Fruit fly (Drosophila melanogaster) whole organism, embryonic: ENCODE data around the gene Snr1.

ENCODE experiments used
- Abd-B ChIP-seq: fragments of 200-800 bp; sonication (Bioruptor generic); optimal IDR thresholded peaks from 2 replicates; lab custom pipeline; 2018; ENCODE audit warnings: missing biosample characterization, mild to moderate bottlenecking, missing genetic modification characterization, moderate library complexity
- Aef1 ChIP-seq: fragments of 200-800 bp; sonication (Bioruptor generic); IDR thresholded peaks from 3 replicates; pipeline ENCODE4 v1.3.6; 2022; ENCODE audit warnings: missing biosample characterization, missing genetic modification characterization
- Bdp1 ChIP-seq: fragments of 200-800 bp; sonication (Bioruptor generic); optimal IDR thresholded peaks from 3 replicates; lab custom pipeline; 2016; ENCODE audit warnings: missing biosample characterization, missing genetic modification characterization
- CG10565 ChIP-seq: fragments of 200-800 bp; sonication (Bioruptor generic); optimal IDR thresholded peaks from 3 replicates; lab custom pipeline; 2016; ENCODE audit warnings: missing biosample characterization, mild to moderate bottlenecking, missing genetic modification characterization
- CG10979 ChIP-seq: fragments of 200-800 bp; sonication (Bioruptor generic); optimal IDR thresholded peaks from 2 replicates; lab custom pipeline; 2018; ENCODE audit warnings: missing biosample characterization, mild to moderate bottlenecking, missing genetic modification characterization, moderate library complexity
- CG11085 ChIP-seq: fragments of 200-800 bp; sonication (Bioruptor generic); IDR thresholded peaks from 2 replicates; pipeline ENCODE4 v1.3.6; 2022; ENCODE audit warnings: missing biosample characterization, missing genetic modification characterization
- CG14050 ChIP-seq: fragments of 200-800 bp; sonication (Bioruptor generic); IDR thresholded peaks from 3 replicates; pipeline ENCODE4 v1.3.6; 2022; ENCODE audit warnings: missing biosample characterization, missing genetic modification characterization
- CG14441 ChIP-seq: fragments of 200-800 bp; sonication (Bioruptor generic); IDR thresholded peaks from 2 replicates; pipeline ENCODE4 v1.3.6; 2022; ENCODE audit warnings: missing biosample characterization, missing genetic modification characterization
- CG15514 ChIP-seq: fragments of 200-800 bp; sonication (Bioruptor generic); optimal IDR thresholded peaks from 3 replicates; lab custom pipeline; 2017; ENCODE audit warnings: missing biosample characterization, missing genetic modification characterization, mild to moderate bottlenecking, moderate library complexity, missing genetic modification reagents
- CG1602 ChIP-seq: fragments of 200-800 bp; sonication (Bioruptor generic); optimal IDR thresholded peaks from 3 replicates; lab custom pipeline; 2016; ENCODE audit warnings: missing biosample characterization, missing genetic modification characterization
- CG16779 ChIP-seq: fragments of 200-800 bp; sonication (Bioruptor generic); IDR thresholded peaks from 2 replicates; pipeline ENCODE4 v1.3.6; 2022; ENCODE audit warnings: missing biosample characterization, missing genetic modification characterization
- CG18599 ChIP-seq: fragments of 200-800 bp; sonication (Bioruptor generic); optimal IDR thresholded peaks from 3 replicates; lab custom pipeline; 2017; ENCODE audit warnings: missing biosample characterization, missing genetic modification characterization, mild to moderate bottlenecking, moderate library complexity, missing genetic modification reagents
- CG2120 ChIP-seq: fragments of 200-800 bp; sonication (Bioruptor generic); optimal IDR thresholded peaks from 3 replicates; lab custom pipeline; 2016; ENCODE audit warnings: missing biosample characterization, missing genetic modification characterization
- CG2712 ChIP-seq: fragments of 200-800 bp; optimal IDR thresholded peaks from 3 replicates; lab custom pipeline; 2019; ENCODE audit warnings: missing biosample characterization, mild to moderate bottlenecking, missing genetic modification characterization, moderate library complexity
- CG31388 ChIP-seq: fragments of 200-800 bp; sonication (Bioruptor generic); optimal IDR thresholded peaks from 2 replicates; lab custom pipeline; 2016; ENCODE audit warnings: missing biosample characterization, missing genetic modification characterization
- CG32772 ChIP-seq: fragments of 200-800 bp; sonication (Bioruptor generic); IDR thresholded peaks from 2 replicates; pipeline ENCODE4 v1.3.6; 2022; ENCODE audit warnings: missing biosample characterization, missing genetic modification characterization
- CG3726 ChIP-seq: fragments of 200-800 bp; sonication (Bioruptor generic); IDR thresholded peaks from 3 replicates; pipeline ENCODE4, ENCODE4 v1.3.6; 2022; ENCODE audit warnings: missing biosample characterization, missing genetic modification characterization
- CG6254 ChIP-seq: fragments of 200-800 bp; sonication (Bioruptor generic); optimal IDR thresholded peaks from 3 replicates; lab custom pipeline; 2017; ENCODE audit warnings: mild to moderate bottlenecking, missing biosample characterization, missing genetic modification reagents, missing genetic modification characterization
- CG8290 ChIP-seq, 3 experiments: fragments of 200-800 bp; sonication (Bioruptor generic); optimal IDR thresholded peaks; 2 replicates each; lab custom pipeline; 2016 to 2019; ENCODE audit warnings: missing biosample characterization in 3 of 3, missing genetic modification characterization in 3 of 3, mild to moderate bottlenecking in 2 of 3, moderate library complexity in 1 of 3
- CG9876 ChIP-seq: fragments of 200-800 bp; sonication (Bioruptor generic); optimal IDR thresholded peaks from 2 replicates; lab custom pipeline; 2016; ENCODE audit warnings: missing biosample characterization, missing genetic modification characterization
- D19B ChIP-seq: fragments of 200-800 bp; sonication (Bioruptor generic); optimal IDR thresholded peaks from 2 replicates; lab custom pipeline; 2017; ENCODE audit warnings: missing biosample characterization, mild to moderate bottlenecking, missing genetic modification characterization
- Dip3 ChIP-seq: fragments of 200-800 bp; sonication (Bioruptor generic); optimal IDR thresholded peaks from 3 replicates; lab custom pipeline; 2016; ENCODE audit warnings: missing biosample characterization, missing genetic modification characterization
- Ets65A ChIP-seq: fragments of 200-800 bp; sonication (Bioruptor generic); peaks from one replicate; lab custom pipeline; 2016; ENCODE audit warnings: missing biosample characterization, missing genetic modification characterization
- Fer1 ChIP-seq: fragments of 200-800 bp; sonication (Bioruptor generic); optimal IDR thresholded peaks from 2 replicates; lab custom pipeline; 2017; ENCODE audit warnings: missing biosample characterization, mild to moderate bottlenecking, missing genetic modification characterization
- Gsc ChIP-seq: fragments of 200-800 bp; sonication (Bioruptor generic); IDR thresholded peaks from 2 replicates; pipeline ENCODE4 v1.3.6; 2022; ENCODE audit warnings: missing biosample characterization, missing genetic modification characterization
- Hand ChIP-seq: fragments of 200-800 bp; sonication (Bioruptor generic); optimal IDR thresholded peaks from 2 replicates; lab custom pipeline; 2017; ENCODE audit warnings: mild to moderate bottlenecking, missing biosample characterization, missing genetic modification reagents, missing genetic modification characterization
- Hr78 ChIP-seq, 2 experiments: fragments of 200-800 bp in 1 of 2; fragments of >200 bp in 1 of 2; sonication (Bioruptor generic) in 1 of 2; optimal IDR thresholded peaks; 2 replicates each; lab custom pipeline; 2017 to 2019; ENCODE audit warnings: missing biosample characterization in 2 of 2, missing genetic modification characterization in 2 of 2, mild to moderate bottlenecking in 1 of 2, moderate library complexity in 1 of 2
- Hsf ChIP-seq: fragments of 200-800 bp; sonication (Bioruptor generic); optimal IDR thresholded peaks from 3 replicates; lab custom pipeline; 2016; ENCODE audit warnings: missing biosample characterization, missing genetic modification characterization
- Lhr ChIP-seq: fragments of 200-800 bp; sonication (Bioruptor generic); optimal IDR thresholded peaks from 3 replicates; lab custom pipeline; 2017; ENCODE audit warnings: mild to moderate bottlenecking, missing biosample characterization, missing genetic modification reagents, missing genetic modification characterization
- Mad ChIP-seq: fragments of 200-800 bp; sonication (Bioruptor generic); optimal IDR thresholded peaks from 2 replicates; lab custom pipeline; 2016; ENCODE audit warnings: missing biosample characterization, missing genetic modification characterization
- Nf-YA ChIP-seq: fragments of 200-800 bp; sonication (Bioruptor generic); IDR thresholded peaks from 2 replicates; pipeline ENCODE4 v1.3.6; 2022; ENCODE audit warnings: missing biosample characterization, missing genetic modification characterization
- Ravus ChIP-seq: fragments of 200-800 bp; sonication (Bioruptor generic); IDR thresholded peaks from 2 replicates; pipeline ENCODE4 v1.3.6; 2022; ENCODE audit warnings: missing biosample characterization, missing genetic modification characterization
- Scr ChIP-seq: fragments of 200-800 bp; sonication (Bioruptor generic); IDR thresholded peaks from 2 replicates; pipeline ENCODE4 v1.3.6; 2022; ENCODE audit warnings: missing biosample characterization, missing genetic modification characterization; ENCODE audit not compliant: partially characterized antibody
- ase ChIP-seq: fragments of 200-800 bp; sonication (Bioruptor generic); IDR thresholded peaks from 3 replicates; pipeline ENCODE4 v1.3.6; 2022; ENCODE audit warnings: missing biosample characterization, missing genetic modification characterization
- danr ChIP-seq: fragments of 200-800 bp; sonication (Bioruptor generic); IDR thresholded peaks from 2 replicates; pipeline ENCODE4 v1.3.6; 2022; ENCODE audit warnings: missing biosample characterization, missing genetic modification characterization
- fu2 ChIP-seq: fragments of 200-800 bp; sonication (Bioruptor generic); optimal IDR thresholded peaks from 2 replicates; lab custom pipeline; 2016; ENCODE audit warnings: missing biosample characterization, missing genetic modification characterization
- inv ChIP-seq: fragments of 200-800 bp; sonication (Bioruptor generic); IDR thresholded peaks from 2 replicates; pipeline ENCODE4 v1.3.6; 2022; ENCODE audit warnings: missing biosample characterization, missing genetic modification characterization; ENCODE audit not compliant: partially characterized antibody
- mam ChIP-seq: fragments of 200-800 bp; sonication (Bioruptor generic); optimal IDR thresholded peaks from 3 replicates; lab custom pipeline; 2016; ENCODE audit warnings: missing biosample characterization, missing genetic modification characterization
- onecut ChIP-seq: fragments of 200-800 bp; sonication (Bioruptor generic); IDR thresholded peaks from 2 replicates; pipeline ENCODE4 v1.3.6; 2022; ENCODE audit warnings: missing biosample characterization, missing genetic modification characterization
- pfk ChIP-seq: fragments of 200-800 bp; sonication (Bioruptor generic); optimal IDR thresholded peaks from 2 replicates; lab custom pipeline; 2018; ENCODE audit warnings: missing biosample characterization, mild to moderate bottlenecking, missing genetic modification characterization, moderate library complexity
- psq ChIP-seq: fragments of 200-800 bp; sonication (Bioruptor generic); optimal IDR thresholded peaks from 2 replicates; lab custom pipeline; 2017; ENCODE audit warnings: missing biosample characterization, missing genetic modification characterization
- sens ChIP-seq: fragments of 200-800 bp; sonication (Bioruptor generic); peaks from one replicate; lab custom pipeline; 2016; ENCODE audit warnings: missing biosample characterization, missing genetic modification characterization
- stc ChIP-seq: fragments of 200-800 bp; sonication (Bioruptor generic); IDR thresholded peaks from 2 replicates; pipeline ENCODE4 v1.3.6; 2022; ENCODE audit warnings: missing biosample characterization, missing genetic modification characterization
- tll ChIP-seq, 2 experiments: fragments of 200-800 bp in 1 of 2; fragments of >200 bp in 1 of 2; sonication (Bioruptor generic) in 1 of 2; optimal IDR thresholded peaks; 2 replicates each; lab custom pipeline; 2017 to 2019; ENCODE audit warnings: missing biosample characterization in 2 of 2, missing genetic modification characterization in 2 of 2, mild to moderate bottlenecking in 1 of 2, moderate library complexity in 1 of 2
- tna ChIP-seq: fragments of 200-800 bp; sonication (Bioruptor generic); IDR thresholded peaks from 2 replicates; pipeline ENCODE4 v1.3.6; 2022; ENCODE audit warnings: missing biosample characterization, missing genetic modification characterization; ENCODE audit not compliant: partially characterized antibody
- unpg ChIP-seq: fragments of 200-800 bp; sonication (Bioruptor generic); optimal IDR thresholded peaks from 3 replicates; lab custom pipeline; 2018; ENCODE audit warnings: missing biosample characterization, mild to moderate bottlenecking, missing genetic modification characterization, moderate library complexity
- usp ChIP-seq: fragments of >200 bp; optimal IDR thresholded peaks from 2 replicates; lab custom pipeline; 2017; ENCODE audit warnings: missing biosample characterization, missing genetic modification characterization
- vnd ChIP-seq: fragments of 200-800 bp; sonication (Bioruptor generic); IDR thresholded peaks from 3 replicates; pipeline ENCODE4 v1.3.6; 2022; ENCODE audit warnings: missing biosample characterization, missing genetic modification characterization; ENCODE audit not compliant: partially characterized antibody

Gene Snr1

DNA sequence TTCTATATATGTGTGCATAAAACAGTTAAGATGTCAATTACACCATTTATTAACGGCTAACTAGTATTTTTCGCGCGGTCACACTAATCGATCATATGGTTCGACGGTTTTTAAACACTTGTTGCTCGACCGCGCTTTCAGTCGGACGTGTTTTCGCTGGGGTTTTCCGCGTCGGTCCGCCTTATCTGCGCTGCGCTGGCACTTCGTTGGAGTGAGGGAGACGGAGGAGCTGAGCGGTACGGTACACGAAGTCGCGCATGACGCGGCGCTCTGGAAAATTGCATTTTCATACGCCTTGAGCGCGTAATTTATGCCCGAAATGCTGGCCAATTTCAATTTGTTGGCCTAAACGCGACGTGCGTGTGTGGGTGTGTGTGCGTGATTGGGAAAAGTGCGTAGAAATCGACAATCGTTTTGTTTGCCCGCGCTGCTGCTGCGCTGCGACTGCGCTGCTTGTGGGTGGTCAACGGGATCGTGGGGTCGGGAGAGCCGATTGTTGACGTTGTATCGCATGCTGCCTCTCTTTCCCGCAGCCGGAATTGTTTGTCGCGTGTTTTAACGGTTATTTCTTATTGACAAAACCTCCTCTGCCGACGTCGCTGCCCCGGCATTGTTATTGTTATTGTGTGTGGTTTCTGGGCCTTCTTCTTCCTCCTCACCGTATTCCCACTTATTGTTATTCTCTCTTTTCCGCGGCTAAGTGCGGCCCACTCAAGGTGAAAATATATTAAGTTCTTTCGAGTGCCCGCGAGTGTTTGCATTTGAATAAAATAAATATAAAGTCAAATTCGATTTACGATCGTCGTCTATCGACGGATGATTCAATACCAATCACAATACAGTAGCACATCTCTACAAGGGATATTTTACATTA is 46.5 kb downstream of the Snr1 start, which contains the start of gene Itpr (continued):
- TF ChIP-seq unpg (GFP tag; lab: Kevin White, UChicago), result no peak
- no peak for TF ChIP-seq danr (GFP tag; lab: Robert Waterston, UW)
- no peak for TF ChIP-seq CG1602 (GFP tag; lab: Kevin White, UChicago)
- no peak for TF ChIP-seq ase (GFP tag; lab: Robert Waterston, UW)
- no peak for TF ChIP-seq mam
- no peak for TF ChIP-seq CG32772
- no peak for TF ChIP-seq Lhr (GFP tag; lab: Kevin White, UChicago)
- no peak for TF ChIP-seq CG2120 (GFP tag; lab: Kevin White, UChicago)
- TF ChIP-seq tna, result no peak; the same call in 1 of the 2 replicates
- no peak for TF ChIP-seq CG6254 (GFP tag; lab: Kevin White, UChicago)
- TF ChIP-seq usp (GFP tag; lab: Kevin White, UChicago), result no peak
- no peak for TF ChIP-seq Dip3 (GFP tag; lab: Kevin White, UChicago)
- no peak for TF ChIP-seq Scr (GFP tag; lab: Robert Waterston, UW)
- no peak for TF ChIP-seq Ravus (GFP tag; lab: Robert Waterston, UW)
- peak in 1 of 2 experiments; percentile 75 for TF ChIP-seq Hr78 (GFP tag; optimal IDR thresholded peaks at IDR 0.05; lab: Kevin White, UChicago)
- TF ChIP-seq Fer1, result peak; percentile 1
- TF ChIP-seq vnd (GFP tag; lab: Robert Waterston, UW), result no peak
- no peak for TF ChIP-seq tll (GFP tag; optimal IDR thresholded peaks at IDR 0.05; lab: Kevin White, UChicago)
- no peak for TF ChIP-seq Nf-YA (GFP tag; lab: Robert Waterston, UW)
- TF ChIP-seq D19B, result no peak
- no peak for TF ChIP-seq pfk
- no peak for TF ChIP-seq psq
- TF ChIP-seq CG15514, result no peak
- no peak for TF ChIP-seq Hsf
- TF ChIP-seq CG11085, result no peak
- TF ChIP-seq Abd-B (GFP tag; lab: Kevin White, UChicago), result no peak
- no peak for TF ChIP-seq CG10979 (tag; lab: Kevin White, UChicago)
- no peak for TF ChIP-seq CG14050
- no peak for TF ChIP-seq CG9876
- no peak for TF ChIP-seq Mad
- no peak for TF ChIP-seq CG18599 (GFP tag; lab: Kevin White, UChicago)
- peak; percentile 36; the same call in 1 of the 2 replicates for TF ChIP-seq inv (GFP tag; lab: Robert Waterston, UW)
- no peak for TF ChIP-seq CG31388
- TF ChIP-seq CG8290 (GFP tag; optimal IDR thresholded peaks at IDR 0.05; lab: Kevin White, UChicago), result no peak
- TF ChIP-seq CG8290 (tag; optimal IDR thresholded peaks at IDR 0.05; lab: Kevin White, UChicago), result no peak
- TF ChIP-seq Hand (GFP tag; lab: Kevin White, UChicago), result no peak
- TF ChIP-seq CG16779 (GFP tag; lab: Robert Waterston, UW), result no peak
- TF ChIP-seq fu2 (GFP tag; lab: Kevin White, UChicago), result no peak
- 0 out of 2 replicates have a peak, but pooled peaks have one; percentile 20 for TF ChIP-seq stc (GFP tag; lab: Robert Waterston, UW)
- TF ChIP-seq CG2712 (tag; lab: Kevin White, UChicago), result no peak
- no peak for TF ChIP-seq Bdp1 (GFP tag; lab: Kevin White, UChicago)
- no peak for TF ChIP-seq CG14441
- no peak for TF ChIP-seq CG3726 (GFP tag; lab: Robert Waterston, UW)
- TF ChIP-seq sens (GFP tag; lab: Kevin White, UChicago), result peak; percentile 82
- TF ChIP-seq Gsc (GFP tag; lab: Robert Waterston, UW), result no peak
- 0 out of 2 replicates have a peak, but pooled peaks have one; percentile 17 for TF ChIP-seq onecut (GFP tag; lab: Robert Waterston, UW)
- no peak for TF ChIP-seq CG10565 (GFP tag; lab: Kevin White, UChicago)
- no peak for TF ChIP-seq Ets65A (GFP tag; lab: Kevin White, UChicago)
- TF ChIP-seq Aef1, result 0 out of 3 replicates have a peak, but pooled peaks have one; percentile 21
